Fruit fly (Drosophila melanogaster) whole organism, embryonic: ENCODE data around the gene CG15480.
A peak's percentile ranks its signal among the peaks of the same experiment; 100 is the strongest.

Experiments
- CG10209 ChIP-seq: fragments of 200-800 bp; sonication (Bioruptor generic); optimal IDR thresholded peaks from 3 replicates; lab custom pipeline; 2017; ENCODE audit warnings: missing biosample characterization, mild to moderate bottlenecking, missing genetic modification characterization, missing genetic modification reagents
- CG10959 ChIP-seq: fragments of 200-800 bp; sonication (Bioruptor generic); IDR thresholded peaks from 2 replicates; pipeline ENCODE4 v1.3.6; 2022; ENCODE audit warnings: missing biosample characterization, missing genetic modification characterization
- CG15479 ChIP-seq: fragments of 200-800 bp; sonication (Bioruptor generic); optimal IDR thresholded peaks from 3 replicates; lab custom pipeline; 2019; ENCODE audit warnings: missing biosample characterization, mild to moderate bottlenecking, missing genetic modification characterization, moderate library complexity
- CG1792 ChIP-seq: fragments of 200-800 bp; sonication (Bioruptor generic); optimal IDR thresholded peaks from 2 replicates; lab custom pipeline; 2016; ENCODE audit warnings: missing biosample characterization, missing genetic modification characterization
- CG18476 ChIP-seq: fragments of 200-800 bp; sonication (Bioruptor generic); optimal IDR thresholded peaks from 2 replicates; lab custom pipeline; 2016; ENCODE audit warnings: missing biosample characterization, mild to moderate bottlenecking, missing genetic modification characterization
- CG31388 ChIP-seq: fragments of 200-800 bp; sonication (Bioruptor generic); optimal IDR thresholded peaks from 2 replicates; lab custom pipeline; 2016; ENCODE audit warnings: missing biosample characterization, missing genetic modification characterization
- CG31441 ChIP-seq: fragments of 200-800 bp; sonication (Bioruptor generic); IDR thresholded peaks from 2 replicates; pipeline ENCODE4 v1.3.6; 2022; ENCODE audit warnings: missing biosample characterization, missing genetic modification characterization
- CG32767 ChIP-seq: fragments of 200-800 bp; sonication (Bioruptor generic); IDR thresholded peaks from 2 replicates; pipeline ENCODE4 v1.3.6; 2022; ENCODE audit warnings: missing biosample characterization, missing genetic modification characterization
- CG33213 ChIP-seq: fragments of 200-800 bp; sonication (Bioruptor generic); optimal IDR thresholded peaks from 3 replicates; lab custom pipeline; 2016; ENCODE audit warnings: missing biosample characterization, missing genetic modification characterization
- CG33557 ChIP-seq: fragments of 200-800 bp; sonication (Bioruptor generic); optimal IDR thresholded peaks from 2 replicates; lab custom pipeline; 2019; ENCODE audit warnings: missing biosample characterization, mild to moderate bottlenecking, missing genetic modification characterization, moderate library complexity
- CG34422 ChIP-seq: fragments of 200-800 bp; sonication (Bioruptor generic); IDR thresholded peaks from 3 replicates; pipeline ENCODE4 v1.3.6; 2022; ENCODE audit warnings: missing biosample characterization, missing genetic modification characterization
- CG3726 ChIP-seq: fragments of 200-800 bp; sonication (Bioruptor generic); IDR thresholded peaks from 3 replicates; pipeline ENCODE4, ENCODE4 v1.3.6; 2022; ENCODE audit warnings: missing biosample characterization, missing genetic modification characterization
- CG7372 ChIP-seq: fragments of 200-800 bp; sonication (Bioruptor generic); IDR thresholded peaks from 2 replicates; pipeline ENCODE4 v1.3.6; 2022; ENCODE audit warnings: missing biosample characterization, missing genetic modification characterization
- CG8478 ChIP-seq: fragments of >200 bp; optimal IDR thresholded peaks from 2 replicates; lab custom pipeline; 2018
- CoRest ChIP-seq: fragments of 200-800 bp; sonication (Bioruptor generic); optimal IDR thresholded peaks from 3 replicates; lab custom pipeline; 2018; ENCODE audit warnings: missing biosample characterization, mild to moderate bottlenecking, missing genetic modification characterization, moderate library complexity
- D ChIP-seq, 2 experiments: fragments of 200-800 bp in 1 of 2; fragments of >200 bp in 1 of 2; sonication (Bioruptor generic) in 1 of 2; optimal IDR thresholded peaks; 2 replicates in 1 of 2; 3 replicates in 1 of 2; lab custom pipeline; 2017; ENCODE audit warnings: mild to moderate bottlenecking in 1 of 2, missing biosample characterization in 1 of 2, missing genetic modification characterization in 1 of 2, missing genetic modification reagents in 1 of 2
- Elba2 ChIP-seq: fragments of 200-800 bp; sonication (Bioruptor generic); optimal IDR thresholded peaks from 3 replicates; lab custom pipeline; 2016; ENCODE audit warnings: missing biosample characterization, missing genetic modification characterization
- HLH3B ChIP-seq: fragments of 200-800 bp; sonication (Bioruptor generic); IDR thresholded peaks from 2 replicates; pipeline ENCODE4 v1.3.6; 2022; ENCODE audit warnings: missing biosample characterization, missing genetic modification characterization
- Mes4 ChIP-seq: fragments of 200-800 bp; sonication (Bioruptor generic); optimal IDR thresholded peaks from 2 replicates; lab custom pipeline; 2016; ENCODE audit warnings: missing biosample characterization, missing genetic modification characterization
- NFAT ChIP-seq: fragments of 200-800 bp; sonication (Bioruptor generic); IDR thresholded peaks from 2 replicates; pipeline ENCODE4 v1.3.6; 2022; ENCODE audit warnings: missing biosample characterization, missing genetic modification characterization
- Pdp1 ChIP-seq, 2 experiments: fragments of 200-800 bp; sonication (Bioruptor generic); optimal IDR thresholded peaks; 3 replicates each; lab custom pipeline; 2016; ENCODE audit warnings: missing biosample characterization in 2 of 2, missing genetic modification characterization in 2 of 2, mild to moderate bottlenecking in 1 of 2, moderate library complexity in 1 of 2
- Rfx ChIP-seq: fragments of 200-800 bp; sonication (Bioruptor generic); IDR thresholded peaks from 2 replicates; pipeline ENCODE4 v1.3.6; 2022; ENCODE audit warnings: missing biosample characterization, missing genetic modification characterization
- Scr ChIP-seq: fragments of 200-800 bp; sonication (Bioruptor generic); IDR thresholded peaks from 2 replicates; pipeline ENCODE4 v1.3.6; 2022; ENCODE audit warnings: missing biosample characterization, missing genetic modification characterization; ENCODE audit not compliant: partially characterized antibody
- Taf1 ChIP-seq: fragments of 200-800 bp; sonication (Bioruptor generic); IDR thresholded peaks from 2 replicates; pipeline ENCODE4 v1.3.6; 2022; ENCODE audit warnings: missing biosample characterization, missing genetic modification characterization
- Trl ChIP-seq, 3 experiments: fragments of >200 bp in 2 of 3; fragments of 200-800 bp in 1 of 3; sonication (Bioruptor generic) in 1 of 3; optimal IDR thresholded peaks; 2 replicates in 1 of 3; 3 replicates in 2 of 3; lab custom pipeline; 2016 to 2017; ENCODE audit warnings: missing biosample characterization in 1 of 3, missing genetic modification characterization in 1 of 3
- btn ChIP-seq: fragments of 200-800 bp; sonication (Bioruptor generic); optimal IDR thresholded peaks from 2 replicates; lab custom pipeline; 2016; ENCODE audit warnings: missing biosample characterization, missing genetic modification characterization
- cg ChIP-seq: fragments of 200-800 bp; sonication (Bioruptor generic); optimal IDR thresholded peaks from 3 replicates; lab custom pipeline; 2019; ENCODE audit warnings: missing biosample characterization, mild to moderate bottlenecking, missing genetic modification characterization, moderate library complexity
- croc ChIP-seq: fragments of 200-800 bp; sonication (Bioruptor generic); conservative IDR thresholded peaks from 3 replicates; pipeline ENCODE4 v1.3.6; 2022; ENCODE audit warnings: missing biosample characterization, missing genetic modification characterization
- crol ChIP-seq: fragments of 200-800 bp; sonication (Bioruptor generic); IDR thresholded peaks from 2 replicates; pipeline ENCODE4 v1.3.6; 2022; ENCODE audit warnings: missing biosample characterization, missing genetic modification characterization
- dimm ChIP-seq: fragments of 200-800 bp; sonication (Bioruptor generic); IDR thresholded peaks from 2 replicates; pipeline ENCODE4 v1.3.6; 2022; ENCODE audit warnings: missing biosample characterization, missing genetic modification characterization
- fu2 ChIP-seq: fragments of 200-800 bp; sonication (Bioruptor generic); optimal IDR thresholded peaks from 2 replicates; lab custom pipeline; 2016; ENCODE audit warnings: missing biosample characterization, missing genetic modification characterization
- gcm2 ChIP-seq: fragments of 200-800 bp; sonication (Bioruptor generic); optimal IDR thresholded peaks from 2 replicates; lab custom pipeline; 2016; ENCODE audit warnings: missing biosample characterization, missing genetic modification characterization
- h ChIP-seq: fragments of >200 bp; optimal IDR thresholded peaks from 2 replicates; lab custom pipeline; 2017
- sc ChIP-seq, 3 experiments: fragments of >200 bp in 2 of 3; fragments of 200-800 bp in 1 of 3; sonication (Bioruptor generic) in 1 of 3; optimal IDR thresholded peaks; 2 replicates in 2 of 3; 3 replicates in 1 of 3; lab custom pipeline; 2017; ENCODE audit warnings: mild to moderate bottlenecking in 1 of 3, missing biosample characterization in 1 of 3, missing genetic modification characterization in 1 of 3, missing genetic modification reagents in 1 of 3
- scrt ChIP-seq: fragments of 200-800 bp; sonication (Bioruptor generic); optimal IDR thresholded peaks from 2 replicates; lab custom pipeline; 2018; ENCODE audit warnings: missing biosample characterization, mild to moderate bottlenecking, missing genetic modification characterization, moderate library complexity
- sd ChIP-seq: fragments of 200-800 bp; sonication (Bioruptor generic); optimal IDR thresholded peaks from 3 replicates; lab custom pipeline; 2018; ENCODE audit warnings: missing biosample characterization, mild to moderate bottlenecking, missing genetic modification characterization, moderate library complexity
- ssp ChIP-seq: fragments of 200-800 bp; sonication (Bioruptor generic); IDR thresholded peaks from 2 replicates; pipeline ENCODE4 v1.3.6; 2022; ENCODE audit warnings: missing biosample characterization, missing genetic modification characterization
- unc-4 ChIP-seq: fragments of 200-800 bp; sonication (Bioruptor generic); IDR thresholded peaks from 2 replicates; pipeline ENCODE4 v1.3.6; 2022; ENCODE audit warnings: missing biosample characterization, missing genetic modification characterization; ENCODE audit not compliant: partially characterized antibody
- vvl ChIP-seq: fragments of 200-800 bp; sonication (Bioruptor generic); IDR thresholded peaks from 2 replicates; pipeline ENCODE4 v1.3.6; 2022; ENCODE audit warnings: missing biosample characterization, missing genetic modification characterization
- wdn ChIP-seq: fragments of 200-800 bp; sonication (Bioruptor generic); IDR thresholded peaks from 2 replicates; pipeline ENCODE4 v1.3.6; 2022; ENCODE audit warnings: missing biosample characterization, missing genetic modification characterization
- zen ChIP-seq: fragments of 200-800 bp; sonication (Bioruptor generic); optimal IDR thresholded peaks from 3 replicates; lab custom pipeline; 2018; ENCODE audit warnings: missing biosample characterization, mild to moderate bottlenecking, missing genetic modification characterization, moderate library complexity

CG15480 gene

DNA sequence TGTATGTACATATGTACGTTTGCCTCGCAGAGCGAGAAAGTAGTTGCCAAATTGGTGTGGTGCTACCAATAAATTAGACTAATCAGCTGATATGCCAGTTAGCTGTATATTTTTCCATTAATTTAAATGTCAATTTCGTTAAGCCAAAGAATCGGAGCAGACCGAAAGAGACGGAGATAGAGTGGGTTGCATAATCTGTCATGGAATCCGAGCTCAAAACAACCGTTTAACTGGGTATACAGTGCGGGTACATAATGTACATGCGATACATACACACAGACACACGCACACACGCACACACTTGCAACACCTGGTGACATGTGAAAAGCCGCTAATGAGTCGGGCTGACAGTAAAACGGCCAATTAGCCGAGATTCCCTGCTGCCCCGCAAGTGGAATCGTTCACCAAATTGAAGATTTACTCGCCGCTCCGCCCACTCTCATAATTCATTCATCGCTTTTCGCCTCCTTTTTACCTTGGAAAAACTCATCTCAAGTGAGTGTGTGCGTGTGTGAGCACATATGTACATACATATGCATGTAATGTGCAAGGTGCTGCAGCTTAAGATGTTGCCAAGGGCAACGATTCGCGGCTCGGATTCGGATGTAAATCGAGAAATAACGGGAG, 33.9 kb downstream of the CG15480 start:
- no peak for TF ChIP-seq CG18476 (GFP tag; lab: Kevin White, UChicago)
- no peak for TF ChIP-seq Taf1 (GFP tag; lab: Robert Waterston, UW)
- no peak for TF ChIP-seq Mes4 (GFP tag; lab: Kevin White, UChicago)
- no peak for TF ChIP-seq sd
- peak; percentile 29; the same call in 1 of the 2 replicates for TF ChIP-seq vvl (GFP tag; lab: Robert Waterston, UW)
- no peak for TF ChIP-seq CG31388 (GFP tag; lab: Kevin White, UChicago)
- TF ChIP-seq CG3726 (GFP tag; lab: Robert Waterston, UW): no peak
- no peak for TF ChIP-seq Trl (optimal IDR thresholded peaks at IDR 0.05; lab: Kevin White, UChicago)
- TF ChIP-seq Trl (GFP tag; optimal IDR thresholded peaks at IDR 0.05; lab: Kevin White, UChicago): no peak
- TF ChIP-seq CG10959: no peak
- peak; percentile 15 for TF ChIP-seq Elba2 (GFP tag; lab: Kevin White, UChicago)
- peak in 1 of 2 experiments; percentile 96 for TF ChIP-seq Pdp1 (GFP tag; optimal IDR thresholded peaks at IDR 0.05; lab: Kevin White, UChicago)
- 0 out of 3 replicates have a peak, but pooled peaks have one; percentile 45 for TF ChIP-seq CG34422 (GFP tag; lab: Robert Waterston, UW)
- TF ChIP-seq CG15479: no peak
- no peak for TF ChIP-seq btn (GFP tag; lab: Kevin White, UChicago)
- TF ChIP-seq fu2 (GFP tag; lab: Kevin White, UChicago): no peak
- TF ChIP-seq NFAT: no peak
- TF ChIP-seq gcm2 (GFP tag; lab: Kevin White, UChicago): no peak
- TF ChIP-seq CoRest (tag; lab: Kevin White, UChicago): no peak
- no peak for TF ChIP-seq CG1792 (GFP tag; lab: Kevin White, UChicago)
- no peak for TF ChIP-seq scrt (GFP tag; lab: Kevin White, UChicago)
- TF ChIP-seq CG8478 (lab: Kevin White, UChicago): peak; percentile 79
- peak; percentile 34; the same call in 1 of the 2 replicates for TF ChIP-seq CG32767 (GFP tag; lab: Robert Waterston, UW)
- TF ChIP-seq HLH3B: no peak
- no peak for TF ChIP-seq CG33213 (GFP tag; lab: Kevin White, UChicago)
- no peak for TF ChIP-seq crol
- 0 out of 2 replicates have a peak, but pooled peaks have one; percentile 15 for TF ChIP-seq CG7372 (GFP tag; lab: Robert Waterston, UW)
- TF ChIP-seq Scr (GFP tag; lab: Robert Waterston, UW): no peak
- no peak for TF ChIP-seq dimm (GFP tag; lab: Robert Waterston, UW)
- TF ChIP-seq h (lab: Kevin White, UChicago): no peak
- no peak for TF ChIP-seq wdn (GFP tag; lab: Robert Waterston, UW)
- TF ChIP-seq zen: peak; percentile 42
- no peak for TF ChIP-seq croc (GFP tag; lab: Robert Waterston, UW)
- 0 out of 2 replicates have a peak, but pooled peaks have one; percentile 18 for TF ChIP-seq Rfx (GFP tag; lab: Robert Waterston, UW)
- peak; percentile 37 for TF ChIP-seq D (optimal IDR thresholded peaks at IDR 0.05; lab: Kevin White, UChicago)
- TF ChIP-seq D (GFP tag; optimal IDR thresholded peaks at IDR 0.05; lab: Kevin White, UChicago): no peak
- no peak for TF ChIP-seq sc (optimal IDR thresholded peaks at IDR 0.05; lab: Kevin White, UChicago)
- no peak for TF ChIP-seq sc (GFP tag; optimal IDR thresholded peaks at IDR 0.05; lab: Kevin White, UChicago)
- no peak for TF ChIP-seq unc-4 (GFP tag; lab: Robert Waterston, UW)
- no peak for TF ChIP-seq CG31441 (GFP tag; lab: Robert Waterston, UW)
- TF ChIP-seq CG33557 (GFP tag; lab: Kevin White, UChicago): no peak
- peak; percentile 90 for TF ChIP-seq cg (GFP tag; lab: Kevin White, UChicago)
- no peak for TF ChIP-seq ssp (GFP tag; lab: Robert Waterston, UW)
- TF ChIP-seq CG10209 (GFP tag; lab: Kevin White, UChicago): no peak
